Fruit fly (Drosophila melanogaster): ENCODE results near the gene Orco.
A peak's percentile ranks its signal among the peaks of the same experiment; 100 is the strongest.

The Orco gene

dm6 chr3R:5357935-5358414, 54.2 kb downstream of the Orco start, which contains the start of gene Prosbeta7:
TSS of gene Prosbeta7 (minus strand) at chr3R:5358364.
- TF ChIP-seq foxo (GFP tag; optimal IDR thresholded peaks at IDR 0.05) = peak in 1 of 2 experiments; percentile 4
- no peak for TF ChIP-seq psq (GFP tag; optimal IDR thresholded peaks at IDR 0.05)
- no peak for TF ChIP-seq usp (GFP tag; optimal IDR thresholded peaks at IDR 0.05)
- peak; percentile 6 for TF ChIP-seq Dif (GFP tag; optimal IDR thresholded peaks at IDR 0.05; ENCODE audit: partially characterized antibody)
- peak; percentile 7 for TF ChIP-seq rgr (GFP tag; optimal IDR thresholded peaks at IDR 0.05)
- no peak for TF ChIP-seq Mio (GFP tag; optimal IDR thresholded peaks at IDR 0.05)
- no peak for TF ChIP-seq h (GFP tag; optimal IDR thresholded peaks at IDR 0.05)
- no peak for TF ChIP-seq N (GFP tag; optimal IDR thresholded peaks at IDR 0.05)
- TF ChIP-seq Sp1 (GFP tag; optimal IDR thresholded peaks at IDR 0.05) = peak; percentile 19
- TF ChIP-seq Hr83 (GFP tag; optimal IDR thresholded peaks at IDR 0.05; ENCODE audit: poor library complexity, severe bottlenecking) = no peak
- TF ChIP-seq jim (GFP tag; optimal IDR thresholded peaks at IDR 0.05) = no peak
- TF ChIP-seq Vsx2 (GFP tag; optimal IDR thresholded peaks at IDR 0.05; ENCODE audit: partially characterized antibody) = peak; percentile 62
- TF ChIP-seq Jra (GFP tag; optimal IDR thresholded peaks at IDR 0.05) = no peak
- TF ChIP-seq Myc (optimal IDR thresholded peaks at IDR 0.05) = no peak
- no peak for TF ChIP-seq Dfd (GFP tag; optimal IDR thresholded peaks at IDR 0.05)
- TF ChIP-seq Abd-B (GFP tag; optimal IDR thresholded peaks at IDR 0.05) = no peak
- no peak for TF ChIP-seq dsf (GFP tag; optimal IDR thresholded peaks at IDR 0.05; ENCODE audit: borderline replicate concordance)
- TF ChIP-seq br (GFP tag; optimal IDR thresholded peaks at IDR 0.05) = no peak
- TF ChIP-seq CG9705 (GFP tag; optimal IDR thresholded peaks at IDR 0.05) = no peak
- TF ChIP-seq HLH106 (tag; optimal IDR thresholded peaks at IDR 0.05) = no peak
- TF ChIP-seq Rel (GFP tag; optimal IDR thresholded peaks at IDR 0.05) = no peak
- TF ChIP-seq Rel (tag; optimal IDR thresholded peaks at IDR 0.05) = peak; percentile 39
- no peak for TF ChIP-seq dl (GFP tag; optimal IDR thresholded peaks at IDR 0.05; ENCODE audit: insufficient read depth in 1 of 2, partially characterized antibody in 2 of 2)

Data from whole organism, wandering third instar larva.